Fruit fly (Drosophila melanogaster) whole organism: Measurements from ENCODE around the gene T48.

Source experiments
- CG8478 ChIP-seq: fragments of >200 bp; optimal IDR thresholded peaks from 2 replicates; lab custom pipeline; 2018; ENCODE audit warnings: inconsistent platforms
- Dll ChIP-seq: fragments of >200 bp; optimal IDR thresholded peaks from 2 replicates; lab custom pipeline; 2017
- EcR ChIP-seq, 2 experiments: fragments of >200 bp; optimal IDR thresholded peaks; 2 replicates each; lab custom pipeline; 2017; ENCODE audit warnings: missing biosample characterization in 2 of 2, missing genetic modification characterization in 2 of 2, missing genetic modification reagents in 2 of 2
- pan ChIP-seq: fragments of >200 bp; optimal IDR thresholded peaks from 2 replicates; lab custom pipeline; 2017
- psq ChIP-seq: fragments of >200 bp; optimal IDR thresholded peaks from 2 replicates; lab custom pipeline; 2017
- usp ChIP-seq: fragments of >200 bp; optimal IDR thresholded peaks from 2 replicates; lab custom pipeline; 2017; ENCODE audit warnings: missing biosample characterization, missing genetic modification characterization, mixed read lengths

T48 gene

DNA sequence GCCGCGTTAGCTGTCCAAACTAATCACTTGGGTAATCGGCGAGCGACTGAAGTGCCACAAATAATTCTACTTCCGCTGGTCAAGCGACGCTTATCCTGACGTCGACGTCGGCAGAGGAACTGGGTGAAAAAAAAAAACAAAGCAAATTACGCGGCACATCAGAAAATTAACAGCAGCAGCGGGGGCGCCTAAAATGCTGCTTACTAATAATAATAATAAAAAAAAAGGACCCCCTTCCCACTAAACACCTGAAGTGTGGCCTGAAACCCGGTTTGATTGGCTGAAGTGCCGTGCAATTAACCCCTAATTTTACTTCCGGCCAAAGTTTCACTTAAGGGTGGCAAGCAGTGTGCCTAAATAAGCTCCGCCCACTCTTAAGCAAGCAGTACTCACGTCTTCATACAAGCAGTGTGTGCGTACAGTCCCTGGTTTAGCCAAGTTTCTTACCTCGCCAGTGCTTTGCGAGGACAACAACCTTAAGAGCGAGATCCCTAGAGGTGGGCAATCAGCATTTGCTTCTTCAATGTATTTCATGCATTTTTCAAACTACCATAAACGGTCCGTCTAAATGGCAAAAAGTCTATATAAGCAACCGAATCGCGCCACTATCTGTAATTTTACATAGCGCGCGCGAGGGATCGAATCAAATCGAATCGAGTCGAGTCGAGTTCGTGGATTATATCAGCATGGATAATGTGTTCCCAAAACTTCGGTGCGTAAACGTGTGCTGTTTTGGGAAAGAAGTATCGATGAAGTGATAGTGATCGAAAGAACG lies at the start of gene T48, which contains the start of gene ro:
TSS of gene T48 (plus strand) at position 614 of the 775 bp plus-strand sequence.
TSS of gene ro (minus strand) at position 51 of the 775 bp plus-strand sequence.
- TF ChIP-seq EcR (GFP tag; optimal IDR thresholded peaks at IDR 0.05; lab: Kevin White, UChicago), result no peak
- TF ChIP-seq pan (lab: Kevin White, UChicago), result no peak
- no peak for TF ChIP-seq CG8478 (lab: Kevin White, UChicago)
- TF ChIP-seq usp (GFP tag; lab: Kevin White, UChicago), result no peak
- TF ChIP-seq Dll (lab: Kevin White, UChicago), result no peak
- no peak for TF ChIP-seq psq (lab: Kevin White, UChicago)

DNA sequence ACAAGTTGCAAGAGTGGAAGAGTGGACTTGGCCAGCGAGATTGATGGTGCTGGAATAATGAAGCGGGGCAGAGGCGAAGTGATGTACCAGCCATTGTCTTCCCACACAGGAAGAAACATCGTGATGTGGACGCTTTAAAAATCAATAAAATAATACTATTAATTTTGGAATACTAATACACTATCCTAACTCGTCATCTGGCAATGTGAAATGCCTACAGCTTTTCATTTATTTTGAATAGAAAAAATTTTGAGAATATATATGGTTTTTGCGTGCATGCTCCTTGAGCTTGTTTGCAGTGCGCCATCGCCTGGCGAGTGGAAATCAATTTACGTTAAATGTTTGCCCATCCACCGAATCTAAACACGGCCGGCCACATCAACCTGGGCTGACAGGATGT lies 49.7 kb upstream of the T48 start:
- no peak for TF ChIP-seq usp (GFP tag; lab: Kevin White, UChicago)
- TF ChIP-seq pan (lab: Kevin White, UChicago), result no peak
- TF ChIP-seq EcR (GFP tag; optimal IDR thresholded peaks at IDR 0.05; lab: Kevin White, UChicago), result no peak
- TF ChIP-seq CG8478 (lab: Kevin White, UChicago), result no peak
- no peak for TF ChIP-seq Dll (lab: Kevin White, UChicago)
- no peak for TF ChIP-seq psq (lab: Kevin White, UChicago)

DNA sequence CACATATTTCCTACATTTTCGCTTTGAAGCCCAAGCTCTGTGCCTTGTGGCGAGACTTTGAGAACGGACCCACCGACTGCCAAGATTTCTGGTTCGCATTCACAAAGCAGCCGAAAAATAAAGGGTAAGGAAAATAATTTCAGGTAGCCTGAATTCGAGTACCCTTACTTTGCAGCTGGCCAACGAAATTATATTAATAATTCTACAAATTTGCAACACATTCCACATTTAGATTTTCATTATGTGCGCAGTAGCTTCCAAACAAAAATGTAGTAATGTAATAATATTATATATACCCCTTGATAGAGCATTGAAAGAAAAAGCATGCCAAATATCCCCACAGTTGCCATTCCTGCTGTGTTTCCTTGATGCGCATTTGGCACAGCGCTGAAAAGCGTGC lies 35.1 kb upstream of the T48 start:
- TF ChIP-seq usp (GFP tag; lab: Kevin White, UChicago) (no peak), EcR (GFP tag; optimal IDR thresholded peaks at IDR 0.05; lab: Kevin White, UChicago) (no peak), CG8478 (lab: Kevin White, UChicago) (no peak), psq (lab: Kevin White, UChicago) (no peak), Dll (lab: Kevin White, UChicago) (no peak), pan (lab: Kevin White, UChicago) (no peak)

DNA sequence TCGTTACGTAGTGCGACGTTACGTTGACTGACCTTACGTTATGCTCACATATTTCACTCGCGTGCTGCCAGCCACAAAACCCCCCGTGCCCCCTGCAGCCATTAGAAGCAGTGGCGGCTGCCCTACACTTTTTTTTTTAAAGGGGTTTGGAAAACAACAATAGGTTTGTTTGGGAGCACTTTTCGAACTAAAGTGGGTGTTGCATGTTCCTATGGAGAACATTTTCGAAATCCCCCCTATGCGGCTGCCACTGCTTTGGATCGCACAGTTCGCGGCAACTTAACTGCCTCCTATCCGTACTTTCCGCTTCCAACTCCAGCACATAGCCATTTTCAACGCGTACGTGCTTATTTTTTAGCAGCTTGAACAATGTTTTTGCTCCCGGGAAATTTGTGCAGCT lies 27.8 kb upstream of the T48 start:
- no peak for TF ChIP-seq Dll (lab: Kevin White, UChicago)

DNA sequence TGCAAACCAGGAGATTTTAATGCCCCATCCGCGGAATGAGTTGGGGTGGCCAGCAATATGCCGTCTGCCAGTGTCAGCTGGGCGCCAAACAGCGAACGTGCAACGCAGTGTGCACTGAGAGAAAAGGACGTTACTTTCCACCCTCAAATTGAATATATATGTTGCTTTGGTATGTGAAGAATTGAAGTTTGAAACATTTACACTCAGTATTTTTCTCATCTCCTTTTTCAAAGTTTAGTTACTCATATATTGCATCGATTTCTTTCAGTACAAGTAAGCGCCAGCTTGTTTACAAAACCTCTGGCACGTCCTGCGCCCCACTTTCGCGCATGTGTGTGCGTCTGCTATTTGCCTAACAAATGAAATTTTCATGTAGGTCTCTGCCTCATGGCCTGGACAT lies 22.3 kb upstream of the T48 start:
- TF ChIP-seq Dll (lab: Kevin White, UChicago) (no peak), EcR (GFP tag; optimal IDR thresholded peaks at IDR 0.05; lab: Kevin White, UChicago) (no peak), CG8478 (lab: Kevin White, UChicago) (no peak), pan (lab: Kevin White, UChicago) (no peak), psq (lab: Kevin White, UChicago) (no peak), usp (GFP tag; lab: Kevin White, UChicago) (no peak)

DNA sequence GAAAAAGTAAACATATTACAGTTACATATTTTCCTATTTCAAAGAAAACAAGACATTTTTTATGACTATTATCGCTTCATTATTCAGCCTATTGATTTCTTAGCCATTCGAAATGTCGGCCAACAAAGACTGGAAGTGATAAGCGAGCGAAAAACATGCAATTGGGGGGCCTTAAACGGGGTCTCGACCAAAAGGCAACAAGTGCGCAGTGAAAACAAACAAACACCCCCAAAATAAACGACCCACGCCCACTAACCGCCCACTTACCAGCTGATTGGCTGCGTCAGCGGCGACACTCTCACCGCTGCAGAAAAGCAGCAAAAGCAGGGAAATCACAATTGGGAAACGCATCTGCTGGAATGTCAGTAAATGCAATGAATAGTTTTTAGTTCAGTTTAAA lies 19.3 kb upstream of the T48 start:
- TF ChIP-seq psq (lab: Kevin White, UChicago), result no peak
- no peak for TF ChIP-seq EcR (GFP tag; optimal IDR thresholded peaks at IDR 0.05; lab: Kevin White, UChicago)
- no peak for TF ChIP-seq pan (lab: Kevin White, UChicago)
- no peak for TF ChIP-seq usp (GFP tag; lab: Kevin White, UChicago)
- no peak for TF ChIP-seq CG8478 (lab: Kevin White, UChicago)
- TF ChIP-seq Dll (lab: Kevin White, UChicago), result no peak

DNA sequence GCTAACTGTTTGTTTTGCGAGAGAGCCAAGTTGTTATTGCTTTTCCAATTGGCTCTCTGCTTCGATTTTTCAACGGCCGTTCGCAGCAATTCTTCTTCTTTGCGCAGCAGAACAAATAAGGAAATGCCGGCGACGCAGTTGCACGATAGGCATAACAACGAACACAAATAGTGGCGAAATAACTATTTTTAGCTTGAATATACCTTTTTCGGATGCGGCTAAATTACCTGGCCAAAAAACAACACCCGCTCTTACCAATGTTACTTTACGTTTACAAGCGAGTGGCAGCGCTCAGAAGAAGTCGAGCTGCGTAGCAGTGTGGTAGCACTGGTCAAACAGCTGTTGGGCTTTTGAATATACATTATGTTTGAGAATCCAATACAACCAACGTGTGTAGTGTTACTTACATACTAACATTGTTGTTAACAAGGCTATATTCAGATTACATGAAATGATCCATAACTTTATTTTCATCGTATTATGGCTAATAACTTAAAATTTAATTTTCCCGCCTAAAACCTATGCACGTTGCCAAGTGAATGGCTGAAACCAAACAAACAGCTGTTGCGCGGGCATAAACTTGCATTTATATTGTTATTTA lies 18.6 kb upstream of the T48 start, which contains the start of the genes Lerp and IntS12:
TSS of gene Lerp (minus strand) at position 283 of the 601 bp plus-strand sequence.
TSS of gene IntS12 (plus strand) at position 529 of the 601 bp plus-strand sequence.
- TF ChIP-seq usp (GFP tag; lab: Kevin White, UChicago) (no peak), Dll (lab: Kevin White, UChicago) (no peak), pan (lab: Kevin White, UChicago) (no peak), EcR (GFP tag; optimal IDR thresholded peaks at IDR 0.05; lab: Kevin White, UChicago) (no peak), CG8478 (lab: Kevin White, UChicago) (no peak), psq (lab: Kevin White, UChicago) (no peak)

DNA sequence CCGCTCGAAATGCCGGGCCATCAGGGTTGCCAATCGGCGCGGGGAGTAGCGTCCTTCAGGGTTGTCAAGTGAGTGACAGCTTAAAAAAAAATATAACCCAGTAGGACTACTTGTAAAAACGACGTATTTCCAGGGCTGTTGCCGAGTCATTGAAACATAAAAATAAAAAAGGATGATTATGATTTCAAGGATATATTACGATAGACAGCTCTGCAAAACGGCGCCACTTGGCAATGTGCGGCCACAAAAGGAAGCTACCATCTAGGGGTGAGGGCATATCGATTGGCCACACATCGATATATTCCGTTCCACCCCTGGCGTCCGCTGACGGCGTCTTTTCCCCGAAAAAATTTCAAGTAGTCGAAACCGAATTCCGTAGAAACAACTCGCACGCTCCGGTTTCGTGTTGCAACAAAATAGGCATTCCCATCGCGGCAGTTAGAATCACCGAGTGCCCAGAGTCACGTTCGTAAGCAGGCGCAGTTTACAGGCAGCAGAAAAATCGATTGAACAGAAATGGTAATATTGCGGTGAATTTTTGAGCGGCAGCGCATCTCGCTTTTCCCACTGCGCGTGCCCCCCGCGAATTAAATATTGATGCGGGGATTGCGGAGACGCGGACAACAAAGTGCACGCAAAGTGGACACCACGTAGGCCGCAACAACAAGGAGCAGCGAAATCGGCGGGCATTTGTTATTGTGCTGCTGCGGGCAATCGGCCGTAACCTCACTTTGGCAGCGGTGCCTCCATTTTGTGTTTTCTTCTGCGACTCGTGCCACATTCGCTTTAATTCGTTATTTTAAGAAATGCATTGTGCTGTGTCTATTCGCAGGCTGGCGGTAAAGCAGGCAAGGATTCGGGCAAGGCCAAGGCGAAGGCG lies 14.7 kb upstream of the T48 start, which contains the start of the genes ball and His2Av:
TSS of gene ball (minus strand) at position 231 of the 880 bp plus-strand sequence.
TSS of gene His2Av (plus strand) at position 353 of the 880 bp plus-strand sequence.
- no peak for TF ChIP-seq psq (lab: Kevin White, UChicago)
- no peak for TF ChIP-seq usp (GFP tag; lab: Kevin White, UChicago)
- TF ChIP-seq EcR (GFP tag; optimal IDR thresholded peaks at IDR 0.05; lab: Kevin White, UChicago), result no peak
- TF ChIP-seq pan (lab: Kevin White, UChicago), result no peak
- no peak for TF ChIP-seq Dll (lab: Kevin White, UChicago)
- no peak for TF ChIP-seq CG8478 (lab: Kevin White, UChicago)

DNA sequence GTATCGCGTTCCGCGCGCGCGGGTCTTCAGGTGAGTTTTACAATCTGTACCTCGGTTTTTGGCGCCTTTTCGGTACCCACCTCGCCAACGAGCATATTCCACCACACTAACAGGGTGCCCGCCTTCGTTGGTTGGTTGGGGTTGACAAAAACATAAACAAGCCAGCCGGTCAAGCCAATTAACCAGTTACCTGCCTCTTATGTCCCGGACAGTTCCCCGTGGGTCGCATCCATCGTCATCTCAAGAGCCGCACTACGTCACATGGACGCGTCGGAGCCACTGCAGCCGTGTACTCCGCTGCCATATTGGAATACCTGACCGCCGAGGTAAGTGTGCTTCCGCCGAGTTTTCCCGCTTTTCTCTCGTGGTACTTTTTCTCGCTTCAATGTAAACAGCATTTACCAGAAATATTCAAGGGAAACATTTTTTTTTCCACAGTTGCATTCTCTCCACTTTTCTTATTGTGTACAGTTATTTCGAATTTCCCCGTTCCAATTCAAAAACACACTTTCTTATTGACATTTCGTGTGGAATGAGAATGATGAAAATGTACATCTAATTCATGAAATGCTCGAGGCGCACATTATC lies 14.0 kb upstream of the T48 start:
- TF ChIP-seq EcR (GFP tag; optimal IDR thresholded peaks at IDR 0.05; lab: Kevin White, UChicago) (no peak), Dll (lab: Kevin White, UChicago) (no peak), CG8478 (lab: Kevin White, UChicago) (no peak), psq (lab: Kevin White, UChicago) (no peak), usp (GFP tag; lab: Kevin White, UChicago) (no peak), pan (lab: Kevin White, UChicago) (no peak)

DNA sequence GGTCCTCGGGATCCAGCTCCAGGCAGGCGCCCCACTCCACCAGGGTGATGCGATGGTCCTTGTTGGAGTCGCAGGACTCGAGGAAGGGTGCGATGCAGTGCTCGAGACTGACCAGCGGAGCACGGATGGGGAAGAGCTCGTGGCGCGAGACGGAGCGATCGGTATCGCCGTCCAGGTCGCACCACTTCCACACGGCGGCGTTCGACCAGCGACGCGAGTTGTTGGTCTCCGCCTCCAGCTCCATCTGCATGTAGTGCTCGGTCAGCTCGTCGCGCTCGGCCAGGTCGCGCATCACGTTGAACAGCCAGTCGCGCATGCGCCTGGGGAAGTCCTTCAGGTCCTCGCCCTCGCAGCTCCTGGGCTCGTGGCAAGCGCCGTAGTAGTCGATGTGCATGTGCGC lies 12.1 kb upstream of the T48 start:
- TF ChIP-seq Dll (lab: Kevin White, UChicago) (no peak), EcR (GFP tag; optimal IDR thresholded peaks at IDR 0.05; lab: Kevin White, UChicago) (no peak), CG8478 (lab: Kevin White, UChicago) (no peak), psq (lab: Kevin White, UChicago) (no peak), pan (lab: Kevin White, UChicago) (no peak), usp (GFP tag; lab: Kevin White, UChicago) (no peak)
